Worm (Caenorhabditis elegans) whole organism, young adult: ENCODE results near the gene kcc-3.

Experiments used
- B0336.3 ChIP-seq: fragments of 200-800 bp; sonication (Bioruptor generic); IDR thresholded peaks from 2 replicates; pipeline ENCODE4 v1.3.6; 2022; ENCODE audit warnings: missing genetic modification characterization, missing compliant biosample characterization
- Y53G8AR.9 ChIP-seq: fragments of 200-800 bp; sonication (Bioruptor generic); conservative IDR thresholded peaks from 2 replicates; pipeline ENCODE4 v1.3.6; 2022; ENCODE audit warnings: missing genetic modification reagents, missing genetic modification characterization, missing compliant biosample characterization
- Y79H2A.3 ChIP-seq: fragments of 200-800 bp; sonication (Bioruptor generic); conservative IDR thresholded peaks from 2 replicates; pipeline ENCODE4 v1.3.6; 2022; ENCODE audit warnings: missing genetic modification reagents, missing genetic modification characterization, missing compliant biosample characterization
- ZK185.1 ChIP-seq: sonication (generic microtip); optimal IDR thresholded peaks from 2 replicates; lab custom pipeline; 2016; ENCODE audit warnings: mild to moderate bottlenecking, missing genetic modification characterization, missing compliant biosample characterization; ENCODE audit not compliant: poor library complexity, severe bottlenecking
- akir-1 ChIP-seq: fragments of 200-800 bp; sonication (Bioruptor generic); optimal IDR thresholded peaks from 2 replicates; lab custom pipeline; 2018; ENCODE audit warnings: mild to moderate bottlenecking, missing genetic modification characterization, moderate library complexity, missing compliant biosample characterization
- attf-5 ChIP-seq: fragments of 200-800 bp; sonication (Bioruptor generic); optimal IDR thresholded peaks from 2 replicates; lab custom pipeline; 2018; ENCODE audit warnings: mild to moderate bottlenecking, missing genetic modification characterization, missing compliant biosample characterization
- ccch-3 ChIP-seq: fragments of 200-800 bp; sonication (Bioruptor generic); optimal IDR thresholded peaks from 2 replicates; lab custom pipeline; 2018; ENCODE audit warnings: mild to moderate bottlenecking, missing genetic modification characterization, missing compliant biosample characterization
- cebp-1 ChIP-seq, 2 experiments: fragments of 200-800 bp in 1 of 2; sonication (Bioruptor generic) in 1 of 2; sonication (generic microtip) in 1 of 2; IDR thresholded peaks in 1 of 2; optimal IDR thresholded peaks in 1 of 2; 2 replicates each; pipeline versions ENCODE4 v1.3.6 to Lab custom; 2017 to 2022; ENCODE audit warnings: missing compliant biosample characterization in 2 of 2, missing genetic modification characterization in 2 of 2, mild to moderate bottlenecking in 1 of 2, missing genetic modification reagents in 1 of 2, moderate library complexity in 1 of 2
- ceh-27 ChIP-seq: fragments of 200-800 bp; sonication (Bioruptor generic); optimal IDR thresholded peaks from 2 replicates; lab custom pipeline; 2018; ENCODE audit warnings: mild to moderate bottlenecking, missing genetic modification characterization, moderate library complexity, missing compliant biosample characterization
- dox-1 ChIP-seq: fragments of 200-800 bp; sonication (Bioruptor generic); IDR thresholded peaks from 2 replicates; pipeline ENCODE4 v1.3.6; 2022; ENCODE audit warnings: missing genetic modification reagents, missing genetic modification characterization, missing compliant biosample characterization
- dpff-1 ChIP-seq: sonication (generic microtip); optimal IDR thresholded peaks from 2 replicates; lab custom pipeline; 2017; ENCODE audit warnings: mild to moderate bottlenecking, missing genetic modification characterization, missing compliant biosample characterization
- ekl-4 ChIP-seq: fragments of 200-800 bp; sonication (Bioruptor generic); IDR thresholded peaks from 2 replicates; pipeline ENCODE4 v1.3.6; 2022; ENCODE audit warnings: missing genetic modification reagents, missing genetic modification characterization, missing compliant biosample characterization
- ets-4 ChIP-seq: fragments of 200-800 bp; sonication (Bioruptor generic); optimal IDR thresholded peaks from 2 replicates; lab custom pipeline; 2018; ENCODE audit warnings: mild to moderate bottlenecking, missing genetic modification characterization, missing compliant biosample characterization
- hmg-1.2 ChIP-seq: fragments of 200-800 bp; sonication (Bioruptor generic); IDR thresholded peaks from 2 replicates; pipeline ENCODE4 v1.3.6; 2022; ENCODE audit warnings: missing genetic modification reagents, missing genetic modification characterization, missing compliant biosample characterization
- let-607 ChIP-seq, 2 experiments: fragments of 200-800 bp in 1 of 2; sonication (Bioruptor generic) in 1 of 2; sonication (generic microtip) in 1 of 2; optimal IDR thresholded peaks; 2 replicates each; lab custom pipeline; 2016 to 2018; ENCODE audit warnings: mild to moderate bottlenecking in 2 of 2, missing compliant biosample characterization in 2 of 2, missing genetic modification characterization in 2 of 2, moderate library complexity in 2 of 2, missing genotype in 1 of 2
- lin-26 ChIP-seq: fragments of 200-800 bp; sonication (Bioruptor generic); IDR thresholded peaks from 2 replicates; pipeline ENCODE4 v1.3.6; 2022; ENCODE audit warnings: missing genetic modification reagents, missing genetic modification characterization, missing compliant biosample characterization
- lin-40 ChIP-seq: sonication (generic microtip); optimal IDR thresholded peaks from 2 replicates; lab custom pipeline; 2016; ENCODE audit warnings: missing genetic modification characterization, mild to moderate bottlenecking, missing compliant biosample characterization, missing genotype, missing genetic modification reagents
- lir-1 ChIP-seq: fragments of 200-800 bp; sonication (Bioruptor generic); conservative IDR thresholded peaks from 2 replicates; pipeline ENCODE4 v1.3.6; 2022; ENCODE audit warnings: missing genetic modification reagents, missing genetic modification characterization, missing compliant biosample characterization
- madf-6 ChIP-seq: fragments of 200-800 bp; sonication (Bioruptor generic); IDR thresholded peaks from 2 replicates; pipeline ENCODE4 v1.3.6; 2022; ENCODE audit warnings: missing genetic modification reagents, missing genetic modification characterization, missing compliant biosample characterization
- mcd-1 ChIP-seq: fragments of 200-800 bp; sonication (Bioruptor generic); IDR thresholded peaks from 2 replicates; pipeline ENCODE4 v1.3.6; 2022; ENCODE audit warnings: missing genetic modification reagents, missing genetic modification characterization, missing compliant biosample characterization
- nfyb-1 ChIP-seq: fragments of 200-800 bp; sonication (Bioruptor generic); IDR thresholded peaks from 2 replicates; pipeline ENCODE4 v1.3.6; 2022; ENCODE audit warnings: missing genetic modification reagents, missing genetic modification characterization, missing compliant biosample characterization
- nhr-27 ChIP-seq: fragments of 200-800 bp; sonication (Bioruptor generic); optimal IDR thresholded peaks from 2 replicates; lab custom pipeline; 2018; ENCODE audit warnings: mild to moderate bottlenecking, missing genetic modification characterization, moderate library complexity, missing compliant biosample characterization
- nhr-80 ChIP-seq: sonication (generic microtip); optimal IDR thresholded peaks from 2 replicates; lab custom pipeline; 2016; ENCODE audit warnings: missing genetic modification characterization, missing compliant biosample characterization
- nhr-90 ChIP-seq: sonication (generic microtip); optimal IDR thresholded peaks from 2 replicates; lab custom pipeline; 2016; ENCODE audit warnings: missing genotype, mild to moderate bottlenecking, missing genetic modification characterization, missing compliant biosample characterization
- pbrm-1 ChIP-seq: fragments of 200-800 bp; sonication (Bioruptor generic); IDR thresholded peaks from 2 replicates; pipeline ENCODE4 v1.3.6; 2022; ENCODE audit warnings: missing genetic modification reagents, missing genetic modification characterization, missing compliant biosample characterization
- rec-8 ChIP-seq, 2 experiments: sonication (generic microtip); optimal IDR thresholded peaks; 2 replicates each; lab custom pipeline; 2016; ENCODE audit warnings: mild to moderate bottlenecking in 2 of 2, missing genetic modification characterization in 2 of 2, missing genetic modification reagents in 2 of 2, missing genotype in 2 of 2, missing biosample characterization in 1 of 2, missing compliant biosample characterization in 1 of 2, moderate library complexity in 1 of 2
- rpc-1 ChIP-seq, 2 experiments: fragments of 150-350 bp in 1 of 2; sonication (generic microtip) in 1 of 2; optimal IDR thresholded peaks; 2 replicates each; lab custom pipeline; 2014 to 2018; ENCODE audit warnings: missing biosample characterization in 1 of 2, missing genetic modification characterization in 1 of 2, missing genetic modification reagents in 1 of 2, missing genotype in 1 of 2
- snpc-1.1 ChIP-seq: sonication (generic microtip); optimal IDR thresholded peaks from 2 replicates; lab custom pipeline; 2017; ENCODE audit warnings: missing genetic modification characterization, mild to moderate bottlenecking, missing compliant biosample characterization, antibody characterized with exemption, moderate library complexity, missing genotype, missing genetic modification reagents; ENCODE audit not compliant: insufficient read depth
- snpc-1.3 ChIP-seq: sonication (generic microtip); optimal IDR thresholded peaks from 2 replicates; lab custom pipeline; 2017; ENCODE audit warnings: missing genetic modification characterization, mild to moderate bottlenecking, missing compliant biosample characterization, antibody characterized with exemption, moderate library complexity, missing genotype, missing genetic modification reagents; ENCODE audit not compliant: insufficient read depth
- snpc-4 ChIP-seq, 5 experiments: fragments of 150-350 bp in 1 of 5; sonication (generic microtip) in 4 of 5; optimal IDR thresholded peaks; 2 replicates each; lab custom pipeline; 2014 to 2018; ENCODE audit warnings: missing genetic modification characterization in 5 of 5, missing biosample characterization in 3 of 5, antibody characterized with exemption in 2 of 5, mild to moderate bottlenecking in 2 of 5, missing compliant biosample characterization in 2 of 5, missing genotype in 2 of 5, moderate library complexity in 2 of 5, missing genetic modification reagents in 1 of 5
- sptf-2 ChIP-seq: fragments of 200-800 bp; sonication (Bioruptor generic); optimal IDR thresholded peaks from 2 replicates; lab custom pipeline; 2018; ENCODE audit warnings: mild to moderate bottlenecking, missing genetic modification characterization, missing compliant biosample characterization
- tbx-9 ChIP-seq: sonication (generic microtip); optimal IDR thresholded peaks from 2 replicates; lab custom pipeline; 2016; ENCODE audit warnings: borderline replicate concordance, missing genetic modification characterization, inconsistent platforms, missing compliant biosample characterization
- tlf-1 ChIP-seq: fragments of 200-800 bp; sonication (Bioruptor generic); optimal IDR thresholded peaks from 2 replicates; lab custom pipeline; 2018; ENCODE audit warnings: mild to moderate bottlenecking, missing genetic modification characterization, missing compliant biosample characterization
- ztf-18 ChIP-seq: sonication (generic microtip); optimal IDR thresholded peaks from 2 replicates; lab custom pipeline; 2016; ENCODE audit warnings: missing genotype, mild to moderate bottlenecking, missing genetic modification characterization, missing compliant biosample characterization
- ztf-26 ChIP-seq: sonication (generic microtip); optimal IDR thresholded peaks from 2 replicates; lab custom pipeline; 2017; ENCODE audit warnings: missing genetic modification characterization, missing compliant biosample characterization

kcc-3 gene

DNA sequence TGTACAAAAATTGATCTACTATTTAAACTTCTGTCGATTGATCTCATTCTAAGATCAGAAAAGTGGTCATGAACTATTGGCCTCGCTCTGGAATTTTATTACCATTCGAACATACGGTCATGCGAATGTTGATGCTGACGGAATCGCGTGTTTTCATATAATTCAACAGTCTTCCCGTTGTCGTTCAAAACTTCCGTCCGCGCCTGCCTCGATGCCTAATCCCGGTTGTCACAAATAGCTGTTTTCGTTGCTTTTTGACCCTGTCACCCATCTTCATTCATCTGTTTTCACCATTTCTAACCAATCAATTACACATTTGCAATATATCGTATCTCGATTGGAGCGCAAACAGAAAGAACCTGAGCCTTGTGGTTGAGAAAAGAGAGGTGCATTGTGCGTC, 40.7 kb downstream of the kcc-3 start:
- no peak for TF ChIP-seq dpff-1 (tag; lab: Kevin White, UChicago)
- TF ChIP-seq dox-1, result peak; percentile 22; the same call in 1 of the 2 replicates
- TF ChIP-seq, all 124 proteins: peak for 1

- TF ChIP-seq madf-6 (GFP tag; lab: Robert Waterston, UW) (no peak), ZK185.1 (peak; percentile 21), ekl-4 (GFP tag; lab: Robert Waterston, UW) (0 out of 2 replicates have a peak, but pooled peaks have one; percentile 50), attf-5 (peak; percentile 80), sptf-2 (GFP tag; lab: Kevin White, UChicago) (no peak), ets-4 (GFP tag; lab: Kevin White, UChicago) (peak; percentile 25), let-607 (tag; optimal IDR thresholded peaks at IDR 0.05; lab: Kevin White, UChicago) (no peak), nhr-80 (peak; percentile 86), B0336.3 (GFP tag; lab: Robert Waterston, UW) (peak; percentile 65; the same call in 1 of the 2 replicates), ccch-3 (GFP tag; lab: Kevin White, UChicago) (no peak), mcd-1 (GFP tag; lab: Robert Waterston, UW) (peak; percentile 35; the same call in 1 of the 2 replicates), ceh-27 (peak; percentile 61), Y53G8AR.9 (GFP tag; lab: Robert Waterston, UW) (0 out of 2 replicates have a peak, but pooled peaks have one; percentile 48), ztf-18 (tag; lab: Kevin White, UChicago) (peak; percentile 2), nhr-90 (peak; percentile 9), pbrm-1 (GFP tag; lab: Robert Waterston, UW) (peak; percentile 39; the same call in 1 of the 2 replicates), cebp-1 (GFP tag; IDR thresholded peaks at IDR 0.05; lab: Robert Waterston, UW) (peak; percentile 97), cebp-1 (tag; optimal IDR thresholded peaks at IDR 0.05; lab: Kevin White, UChicago) (peak; percentile 99), hmg-1.2 (GFP tag; lab: Robert Waterston, UW) (peak; percentile 64; the same call in 1 of the 2 replicates), snpc-1.1 (no peak), snpc-1.3 (tag; lab: Kevin White, UChicago) (no peak), nhr-27 (tag; lab: Kevin White, UChicago) (no peak), ztf-26 (peak; percentile 25), tbx-9 (tag; lab: Kevin White, UChicago) (no peak), lir-1 (GFP tag; lab: Robert Waterston, UW) (no peak), tlf-1 (GFP tag; lab: Kevin White, UChicago) (no peak), lin-40 (tag; lab: Kevin White, UChicago) (peak; percentile 28), rec-8 (tag; optimal IDR thresholded peaks at IDR 0.05; lab: Kevin White, UChicago) (no peak), nfyb-1 (GFP tag; lab: Robert Waterston, UW) (0 out of 2 replicates have a peak, but pooled peaks have one; percentile 46), snpc-4 (GFP tag; optimal IDR thresholded peaks at IDR 0.05; lab: Kevin White, UChicago) (peak; percentile 36), snpc-4 (tag; optimal IDR thresholded peaks at IDR 0.05; lab: Kevin White, UChicago) (peak in 1 of 4 experiments; percentile 24)
Observed at ce11 chrII:7392052-7392694, 41.9 kb downstream of the kcc-3 start.

- 0 out of 2 replicates have a peak, but pooled peaks have one; percentile 44 for TF ChIP-seq lin-26 (GFP tag; lab: Robert Waterston, UW)
- no peak for TF ChIP-seq Y79H2A.3 (GFP tag; lab: Robert Waterston, UW)
- no peak for TF ChIP-seq rpc-1 (optimal IDR thresholded peaks at IDR 0.05; lab: Kevin White, UChicago)
- no peak for TF ChIP-seq rpc-1 (tag; optimal IDR thresholded peaks at IDR 0.05; lab: Kevin White, UChicago)
- no peak for TF ChIP-seq akir-1 (GFP tag; lab: Kevin White, UChicago)
- TF ChIP-seq ztf-26, result no peak
Observed at ce11 chrII:7390335-7390734, 43.7 kb downstream of the kcc-3 start.
